Fruit fly (Drosophila melanogaster) whole organism, embryonic: ENCODE data around the gene Sqor.

Experiments used
- Ada2b ChIP-seq: fragments of 200-800 bp; sonication (Bioruptor generic); IDR thresholded peaks from 2 replicates; pipeline ENCODE4 v1.3.6; 2022; ENCODE audit warnings: missing biosample characterization, missing genetic modification characterization
- CG11456 ChIP-seq: fragments of 200-800 bp; sonication (Bioruptor generic); IDR thresholded peaks from 3 replicates; pipeline ENCODE4 v1.3.6; 2022; ENCODE audit warnings: missing biosample characterization, missing genetic modification characterization
- CG13296 ChIP-seq: fragments of 200-800 bp; sonication (Bioruptor generic); optimal IDR thresholded peaks from 3 replicates; lab custom pipeline; 2018; ENCODE audit warnings: missing biosample characterization, mild to moderate bottlenecking, missing genetic modification characterization
- CG14014 ChIP-seq: fragments of 200-800 bp; sonication (Bioruptor generic); IDR thresholded peaks from 2 replicates; pipeline ENCODE4 v1.3.6; 2022; ENCODE audit warnings: missing biosample characterization, missing genetic modification characterization
- CG14965 ChIP-seq: fragments of 200-800 bp; sonication (Bioruptor generic); optimal IDR thresholded peaks from 2 replicates; lab custom pipeline; 2016; ENCODE audit warnings: missing biosample characterization, missing genetic modification characterization, borderline replicate concordance
- CG1832 ChIP-seq: fragments of 200-800 bp; sonication (Bioruptor generic); optimal IDR thresholded peaks from 2 replicates; lab custom pipeline; 2017; ENCODE audit warnings: missing biosample characterization, mild to moderate bottlenecking, missing genetic modification characterization, inconsistent platforms
- CG3163 ChIP-seq: fragments of 200-800 bp; sonication (Bioruptor generic); optimal IDR thresholded peaks from 3 replicates; lab custom pipeline; 2016; ENCODE audit warnings: missing biosample characterization, missing genetic modification characterization
- CG34376 ChIP-seq: fragments of 200-800 bp; sonication (Bioruptor generic); optimal IDR thresholded peaks from 2 replicates; lab custom pipeline; 2018; ENCODE audit warnings: missing biosample characterization, mild to moderate bottlenecking, missing genetic modification characterization
- CG34422 ChIP-seq: fragments of 200-800 bp; sonication (Bioruptor generic); IDR thresholded peaks from 3 replicates; pipeline ENCODE4 v1.3.6; 2022; ENCODE audit warnings: missing biosample characterization, missing genetic modification characterization
- CG3995 ChIP-seq: fragments of 200-800 bp; sonication (Bioruptor generic); optimal IDR thresholded peaks from 3 replicates; lab custom pipeline; 2016; ENCODE audit warnings: missing biosample characterization, missing genetic modification characterization
- CG4424 ChIP-seq: fragments of 200-800 bp; sonication (Bioruptor generic); optimal IDR thresholded peaks from 3 replicates; lab custom pipeline; 2016; ENCODE audit warnings: missing biosample characterization, missing genetic modification characterization
- CG6175 ChIP-seq: fragments of 200-800 bp; sonication (Bioruptor generic); IDR thresholded peaks from 3 replicates; pipeline ENCODE4 v1.3.6; 2022; ENCODE audit warnings: missing biosample characterization, missing genetic modification characterization
- CG7271 ChIP-seq: fragments of 200-800 bp; sonication (Bioruptor generic); optimal IDR thresholded peaks from 2 replicates; lab custom pipeline; 2018; ENCODE audit warnings: missing biosample characterization, mild to moderate bottlenecking, missing genetic modification characterization, moderate library complexity
- CG8290 ChIP-seq, 3 experiments: fragments of 200-800 bp; sonication (Bioruptor generic); optimal IDR thresholded peaks; 2 replicates each; lab custom pipeline; 2016 to 2019; ENCODE audit warnings: missing biosample characterization in 3 of 3, missing genetic modification characterization in 3 of 3, mild to moderate bottlenecking in 2 of 3, moderate library complexity in 1 of 3
- CG9215 ChIP-seq: fragments of 200-800 bp; sonication (Bioruptor generic); IDR thresholded peaks from 2 replicates; pipeline ENCODE4 v1.3.6; 2022; ENCODE audit warnings: missing biosample characterization, missing genetic modification characterization
- CG9797 ChIP-seq: fragments of 200-800 bp; sonication (Bioruptor generic); optimal IDR thresholded peaks from 3 replicates; lab custom pipeline; 2018; ENCODE audit warnings: missing biosample characterization, mild to moderate bottlenecking, missing genetic modification characterization
- Ets97D ChIP-seq: fragments of 200-800 bp; sonication (Bioruptor generic); optimal IDR thresholded peaks from 3 replicates; lab custom pipeline; 2016; ENCODE audit warnings: missing biosample characterization, missing genetic modification characterization
- Hand ChIP-seq: fragments of 200-800 bp; sonication (Bioruptor generic); optimal IDR thresholded peaks from 2 replicates; lab custom pipeline; 2017; ENCODE audit warnings: mild to moderate bottlenecking, missing biosample characterization, missing genetic modification reagents, missing genetic modification characterization
- HmgZ ChIP-seq: fragments of 200-800 bp; sonication (Bioruptor generic); optimal IDR thresholded peaks from 2 replicates; lab custom pipeline; 2018; ENCODE audit warnings: missing biosample characterization, mild to moderate bottlenecking, missing genetic modification characterization
- Kr ChIP-seq: fragments of 200-800 bp; sonication (Bioruptor generic); optimal IDR thresholded peaks from 2 replicates; lab custom pipeline; 2017; ENCODE audit warnings: missing biosample characterization, mild to moderate bottlenecking, missing genetic modification characterization
- Meics ChIP-seq: fragments of 200-800 bp; sonication (Bioruptor generic); optimal IDR thresholded peaks from 2 replicates; lab custom pipeline; 2017; ENCODE audit warnings: missing biosample characterization, mild to moderate bottlenecking, missing genetic modification characterization
- Mes4 ChIP-seq: fragments of 200-800 bp; sonication (Bioruptor generic); optimal IDR thresholded peaks from 2 replicates; lab custom pipeline; 2016; ENCODE audit warnings: missing biosample characterization, missing genetic modification characterization
- Myb ChIP-seq: fragments of 200-800 bp; sonication (Bioruptor generic); optimal IDR thresholded peaks from 2 replicates; lab custom pipeline; 2016; ENCODE audit warnings: missing biosample characterization, missing genetic modification characterization
- Neu2 ChIP-seq: fragments of 200-800 bp; sonication (Bioruptor generic); optimal IDR thresholded peaks from 3 replicates; lab custom pipeline; 2016; ENCODE audit warnings: missing biosample characterization, missing genetic modification characterization, borderline replicate concordance
- Nf-YC ChIP-seq: fragments of 200-800 bp; optimal IDR thresholded peaks from 3 replicates; lab custom pipeline; 2019; ENCODE audit warnings: missing biosample characterization, mild to moderate bottlenecking, missing genetic modification characterization, moderate library complexity
- Ravus ChIP-seq: fragments of 200-800 bp; sonication (Bioruptor generic); IDR thresholded peaks from 2 replicates; pipeline ENCODE4 v1.3.6; 2022; ENCODE audit warnings: missing biosample characterization, missing genetic modification characterization
- Rfx ChIP-seq: fragments of 200-800 bp; sonication (Bioruptor generic); IDR thresholded peaks from 2 replicates; pipeline ENCODE4 v1.3.6; 2022; ENCODE audit warnings: missing biosample characterization, missing genetic modification characterization
- Trl ChIP-seq, 3 experiments: fragments of >200 bp in 2 of 3; fragments of 200-800 bp in 1 of 3; sonication (Bioruptor generic) in 1 of 3; optimal IDR thresholded peaks; 2 replicates in 1 of 3; 3 replicates in 2 of 3; lab custom pipeline; 2016 to 2017; ENCODE audit warnings: missing biosample characterization in 1 of 3, missing genetic modification characterization in 1 of 3
- br ChIP-seq: fragments of >200 bp; optimal IDR thresholded peaks from 2 replicates; lab custom pipeline; 2017
- bsh ChIP-seq, 2 experiments: fragments of 200-800 bp; sonication (Bioruptor generic); optimal IDR thresholded peaks; 2 replicates each; lab custom pipeline; 2017 to 2018; ENCODE audit warnings: mild to moderate bottlenecking in 2 of 2, missing biosample characterization in 2 of 2, missing genetic modification characterization in 2 of 2, moderate library complexity in 1 of 2
- cas ChIP-seq: fragments of 200-800 bp; sonication (Bioruptor generic); IDR thresholded peaks from 2 replicates; pipeline ENCODE4 v1.3.6; 2022; ENCODE audit warnings: missing biosample characterization, missing genetic modification characterization
- chn ChIP-seq: fragments of 200-800 bp; sonication (Bioruptor generic); optimal IDR thresholded peaks from 2 replicates; lab custom pipeline; 2016; ENCODE audit warnings: missing biosample characterization, missing genetic modification characterization
- crc ChIP-seq: fragments of 200-800 bp; sonication (Bioruptor generic); optimal IDR thresholded peaks from 2 replicates; lab custom pipeline; 2016; ENCODE audit warnings: missing biosample characterization, missing genetic modification characterization
- grau ChIP-seq: fragments of 200-800 bp; optimal IDR thresholded peaks from 3 replicates; lab custom pipeline; 2019; ENCODE audit warnings: missing biosample characterization, mild to moderate bottlenecking, missing genetic modification characterization, moderate library complexity
- hkb ChIP-seq, 2 experiments: fragments of 200-800 bp in 1 of 2; fragments of >200 bp in 1 of 2; sonication (Bioruptor generic) in 1 of 2; IDR thresholded peaks in 1 of 2; optimal IDR thresholded peaks in 1 of 2; 2 replicates each; pipeline versions ENCODE4 v1.3.6 to Lab custom; 2017 to 2022; ENCODE audit warnings: missing biosample characterization in 1 of 2, missing genetic modification characterization in 1 of 2
- inv ChIP-seq: fragments of 200-800 bp; sonication (Bioruptor generic); IDR thresholded peaks from 2 replicates; pipeline ENCODE4 v1.3.6; 2022; ENCODE audit warnings: missing biosample characterization, missing genetic modification characterization; ENCODE audit not compliant: partially characterized antibody
- kay ChIP-seq: fragments of 200-800 bp; sonication (Bioruptor generic); optimal IDR thresholded peaks from 2 replicates; lab custom pipeline; 2016; ENCODE audit warnings: missing biosample characterization, missing genetic modification characterization
- lola ChIP-seq, 3 experiments: fragments of >200 bp in 2 of 3; fragments of 200-800 bp in 1 of 3; sonication (Bioruptor generic) in 1 of 3; optimal IDR thresholded peaks; 2 replicates each; lab custom pipeline; 2017 to 2019; ENCODE audit warnings: missing biosample characterization in 3 of 3, missing genetic modification characterization in 3 of 3, mild to moderate bottlenecking in 1 of 3, moderate library complexity in 1 of 3
- lov ChIP-seq, 2 experiments: fragments of 200-800 bp in 1 of 2; fragments of >200 bp in 1 of 2; sonication (Bioruptor generic) in 1 of 2; IDR thresholded peaks in 1 of 2; optimal IDR thresholded peaks in 1 of 2; 2 replicates in 1 of 2; 3 replicates in 1 of 2; pipeline versions ENCODE4 v1.3.6 to Lab custom; 2017 to 2022; ENCODE audit warnings: missing biosample characterization in 1 of 2, missing genetic modification characterization in 1 of 2
- mld ChIP-seq: fragments of 200-800 bp; sonication (Bioruptor generic); IDR thresholded peaks from 3 replicates; pipeline ENCODE4 v1.3.6; 2022; ENCODE audit warnings: missing biosample characterization, missing genetic modification characterization; ENCODE audit not compliant: partially characterized antibody
- nmo ChIP-seq: fragments of 200-800 bp; sonication (Bioruptor generic); optimal IDR thresholded peaks from 2 replicates; lab custom pipeline; 2018; ENCODE audit warnings: missing biosample characterization, mild to moderate bottlenecking, missing genetic modification characterization, moderate library complexity
- nom ChIP-seq: fragments of 200-800 bp; sonication (Bioruptor generic); optimal IDR thresholded peaks from 2 replicates; lab custom pipeline; 2017; ENCODE audit warnings: missing biosample characterization, missing genetic modification characterization, mild to moderate bottlenecking, moderate library complexity, missing genetic modification reagents
- odd ChIP-seq: fragments of 200-800 bp; sonication (Bioruptor generic); optimal IDR thresholded peaks from 2 replicates; lab custom pipeline; 2017; ENCODE audit warnings: missing biosample characterization, mild to moderate bottlenecking, missing genetic modification characterization
- peb ChIP-seq: fragments of 200-800 bp; sonication (Bioruptor generic); IDR thresholded peaks from 2 replicates; pipeline ENCODE4 v1.3.6; 2022; ENCODE audit warnings: missing biosample characterization, missing genetic modification characterization
- pfk ChIP-seq: fragments of 200-800 bp; sonication (Bioruptor generic); optimal IDR thresholded peaks from 2 replicates; lab custom pipeline; 2018; ENCODE audit warnings: missing biosample characterization, mild to moderate bottlenecking, missing genetic modification characterization, moderate library complexity
- pnt ChIP-seq: fragments of 200-800 bp; sonication (Bioruptor generic); optimal IDR thresholded peaks from 3 replicates; lab custom pipeline; 2016; ENCODE audit warnings: missing biosample characterization, missing genetic modification characterization
- pzg ChIP-seq: fragments of 200-800 bp; sonication (Bioruptor generic); optimal IDR thresholded peaks from 3 replicates; lab custom pipeline; 2018; ENCODE audit warnings: missing biosample characterization, mild to moderate bottlenecking, missing genetic modification characterization, moderate library complexity
- sisA ChIP-seq: fragments of 200-800 bp; sonication (Bioruptor generic); IDR thresholded peaks from 2 replicates; pipeline ENCODE4 v1.3.6; 2022; ENCODE audit warnings: missing biosample characterization, missing genetic modification characterization
- wek ChIP-seq: fragments of 200-800 bp; sonication (Bioruptor generic); optimal IDR thresholded peaks from 3 replicates; lab custom pipeline; 2018; ENCODE audit warnings: missing biosample characterization, mild to moderate bottlenecking, missing genetic modification characterization, moderate library complexity

The Sqor gene

DNA sequence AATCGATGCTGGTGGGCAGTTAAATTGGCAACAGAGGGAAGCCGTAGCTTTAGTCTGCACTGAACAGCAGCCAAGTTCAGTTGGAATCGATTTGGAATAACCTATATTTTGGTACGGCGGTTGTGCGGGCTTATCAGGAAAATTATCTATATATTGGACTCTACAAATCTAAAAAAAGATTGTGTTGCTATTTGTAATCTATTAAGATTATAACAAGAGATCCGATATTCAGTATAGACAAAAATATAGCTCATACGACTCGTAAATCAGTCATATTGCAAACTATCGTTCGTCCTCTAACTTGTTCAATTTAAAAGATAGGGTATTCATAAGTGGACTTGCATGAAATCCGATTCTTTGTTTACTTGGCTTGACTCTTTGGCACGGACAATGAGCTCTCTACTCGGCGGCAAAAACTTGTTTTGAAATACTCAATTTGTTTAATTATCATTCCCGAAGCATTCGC, 48.7 kb downstream of the Sqor start, which contains the start of gene Hexo1 (continued):
- TF ChIP-seq pfk (GFP tag; lab: Kevin White, UChicago) (no peak), CG9215 (GFP tag; lab: Robert Waterston, UW) (no peak), Rfx (GFP tag; lab: Robert Waterston, UW) (no peak), lov (optimal IDR thresholded peaks at IDR 0.05; lab: Kevin White, UChicago) (no peak), lov (GFP tag; IDR thresholded peaks at IDR 0.05; lab: Robert Waterston, UW) (no peak), CG8290 (GFP tag; optimal IDR thresholded peaks at IDR 0.05; lab: Kevin White, UChicago) (no peak), CG8290 (tag; optimal IDR thresholded peaks at IDR 0.05; lab: Kevin White, UChicago) (peak in 1 of 2 experiments; percentile 51), Ets97D (no peak), CG3995 (no peak), br (lab: Kevin White, UChicago) (no peak), CG14965 (no peak), Ada2b (GFP tag; lab: Robert Waterston, UW) (0 out of 2 replicates have a peak, but pooled peaks have one; percentile 17), odd (GFP tag; lab: Kevin White, UChicago) (peak; percentile 36), nmo (GFP tag; lab: Kevin White, UChicago) (peak; percentile 35), pzg (GFP tag; lab: Kevin White, UChicago) (no peak), Neu2 (GFP tag; lab: Kevin White, UChicago) (no peak), CG14014 (GFP tag; lab: Robert Waterston, UW) (0 out of 2 replicates have a peak, but pooled peaks have one; percentile 16), bsh (GFP tag; optimal IDR thresholded peaks at IDR 0.05; lab: Kevin White, UChicago) (peak; percentile 35 to 58), CG11456 (GFP tag; lab: Robert Waterston, UW) (no peak), Hand (GFP tag; lab: Kevin White, UChicago) (no peak), nom (peak; percentile 59), CG34376 (GFP tag; lab: Kevin White, UChicago) (peak; percentile 79), CG6175 (no peak), Myb (GFP tag; lab: Kevin White, UChicago) (no peak), peb (GFP tag; lab: Robert Waterston, UW) (no peak), chn (no peak), CG3163 (no peak), CG13296 (GFP tag; lab: Kevin White, UChicago) (peak; percentile 54), mld (GFP tag; lab: Robert Waterston, UW) (no peak), Meics (peak; percentile 44), Kr (GFP tag; lab: Kevin White, UChicago) (no peak), Mes4 (GFP tag; lab: Kevin White, UChicago) (no peak), CG7271 (tag; lab: Kevin White, UChicago) (no peak), grau (tag; lab: Kevin White, UChicago) (peak; percentile 39), hkb (optimal IDR thresholded peaks at IDR 0.05; lab: Kevin White, UChicago) (no peak), hkb (GFP tag; IDR thresholded peaks at IDR 0.05; lab: Robert Waterston, UW) (peak; percentile 61), CG4424 (GFP tag; lab: Kevin White, UChicago) (no peak), CG9797 (GFP tag; lab: Kevin White, UChicago) (no peak), wek (GFP tag; lab: Kevin White, UChicago) (no peak), Ravus (GFP tag; lab: Robert Waterston, UW) (no peak), kay (no peak), crc (GFP tag; lab: Kevin White, UChicago) (no peak), inv (GFP tag; lab: Robert Waterston, UW) (no peak), pnt (no peak), cas (no peak), HmgZ (tag; lab: Kevin White, UChicago) (peak; percentile 55), Nf-YC (tag; lab: Kevin White, UChicago) (peak; percentile 0), CG1832 (GFP tag; lab: Kevin White, UChicago) (no peak), sisA (GFP tag; lab: Robert Waterston, UW) (no peak), lola (GFP tag; optimal IDR thresholded peaks at IDR 0.05; lab: Kevin White, UChicago) (no peak), CG34422 (no peak), Trl (optimal IDR thresholded peaks at IDR 0.05; lab: Kevin White, UChicago) (no peak), Trl (GFP tag; optimal IDR thresholded peaks at IDR 0.05; lab: Kevin White, UChicago) (no peak)
